Worm (Caenorhabditis elegans) whole organism, L4 larva: ENCODE data around the gene Y48E1C.4.

Experiments
- ZK546.5 ChIP-seq, 2 experiments: sonication (generic microtip); optimal IDR thresholded peaks; 2 replicates each; lab custom pipeline; 2017; ENCODE audit warnings: missing biosample characterization in 2 of 2, missing genetic modification characterization in 2 of 2
- ama-1 ChIP-seq: fragments of 150-350 bp; optimal IDR thresholded peaks from 2 replicates; lab custom pipeline; 2014; ENCODE audit warnings: inconsistent platforms, mixed read lengths
- ceh-28 ChIP-seq: fragments of 150-350 bp; optimal IDR thresholded peaks from 2 replicates; lab custom pipeline; 2014; ENCODE audit warnings: missing biosample characterization, missing genetic modification reagents, missing genetic modification characterization
- dmd-9 ChIP-seq: fragments of 200-800 bp; sonication (Bioruptor generic); IDR thresholded peaks from 2 replicates; pipeline ENCODE4 v1.3.6; 2022; ENCODE audit warnings: missing genetic modification reagents, missing genetic modification characterization, missing compliant biosample characterization
- hlh-30 ChIP-seq: sonication (generic microtip); optimal IDR thresholded peaks from 2 replicates; lab custom pipeline; 2017; ENCODE audit warnings: antibody characterized with exemption, mild to moderate bottlenecking, missing genetic modification characterization, missing compliant biosample characterization; ENCODE audit not compliant: insufficient read depth
- lin-1 ChIP-seq: fragments of 200-800 bp; sonication (Bioruptor generic); IDR thresholded peaks from 2 replicates; pipeline ENCODE4 v1.3.6; 2022; ENCODE audit warnings: missing genetic modification reagents, missing genetic modification characterization, missing compliant biosample characterization
- lin-38 ChIP-seq: fragments of 200-800 bp; sonication (Bioruptor generic); IDR thresholded peaks from 2 replicates; pipeline ENCODE4 v1.3.6; 2022; ENCODE audit warnings: missing genetic modification reagents, missing genetic modification characterization, missing compliant biosample characterization
- nhr-11 ChIP-seq: fragments of 150-350 bp; optimal IDR thresholded peaks from 2 replicates; lab custom pipeline; 2014; ENCODE audit warnings: missing biosample characterization, missing genetic modification characterization
- nhr-237 ChIP-seq: sonication (generic microtip); optimal IDR thresholded peaks from 2 replicates; lab custom pipeline; 2017; ENCODE audit warnings: missing biosample characterization, missing genetic modification characterization
- nhr-25 ChIP-seq: sonication (generic microtip); optimal IDR thresholded peaks from 2 replicates; lab custom pipeline; 2017; ENCODE audit warnings: missing genetic modification characterization, mild to moderate bottlenecking, missing compliant biosample characterization, antibody characterized with exemption, moderate library complexity, borderline replicate concordance; ENCODE audit not compliant: insufficient read depth
- pha-4 ChIP-seq, 2 experiments: fragments of 150-350 bp in 1 of 2; fragments of 200-800 bp in 1 of 2; sonication (Bioruptor generic) in 1 of 2; IDR thresholded peaks in 1 of 2; optimal IDR thresholded peaks in 1 of 2; 2 replicates each; pipeline versions ENCODE4 v1.3.6 to Lab custom; 2014 to 2022; ENCODE audit warnings: missing genetic modification characterization in 2 of 2, missing genetic modification reagents in 2 of 2, missing biosample characterization in 1 of 2, missing compliant biosample characterization in 1 of 2
- saeg-2 ChIP-seq: fragments of 200-800 bp; sonication (Bioruptor generic); IDR thresholded peaks from 2 replicates; pipeline ENCODE4 v1.3.6; 2022; ENCODE audit warnings: missing genetic modification reagents, missing genetic modification characterization, missing compliant biosample characterization
- zag-1 ChIP-seq: fragments of 150-350 bp; optimal IDR thresholded peaks from 2 replicates; lab custom pipeline; 2014; ENCODE audit warnings: missing biosample characterization, missing genetic modification characterization

DNA sequence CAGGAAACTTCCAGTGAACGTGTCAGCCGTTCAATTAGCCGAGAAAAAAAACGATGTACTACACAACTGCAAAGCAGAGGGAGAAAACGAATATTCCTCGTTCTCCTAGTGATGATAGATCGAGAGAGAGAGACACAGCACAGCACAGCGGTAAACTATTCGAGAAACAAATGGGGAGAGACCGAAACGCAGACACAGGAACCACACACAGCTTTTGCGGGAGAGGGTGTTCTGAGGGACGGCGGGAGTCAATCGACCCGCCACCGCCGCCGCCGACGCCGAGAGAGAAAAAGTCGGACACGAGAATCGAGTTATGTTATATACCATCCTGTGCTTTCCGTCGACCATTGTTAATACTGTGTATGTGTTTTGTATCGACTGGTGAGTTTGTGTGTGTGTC is 20.0 kb upstream of the Y48E1C.4 start:
- TF ChIP-seq pha-4 (GFP tag; IDR thresholded peaks at IDR 0.05; lab: Robert Waterston, UW) (no peak; the same call in 1 of the 2 replicates), pha-4 (tag; optimal IDR thresholded peaks at IDR 0.05; lab: Kevin White, UChicago) (no peak), hlh-30 (no peak), ama-1 (lab: Kevin White, UChicago) (no peak), saeg-2 (GFP tag; lab: Robert Waterston, UW) (no peak), zag-1 (no peak), ceh-28 (tag; lab: Kevin White, UChicago) (no peak), lin-38 (GFP tag; lab: Robert Waterston, UW) (no peak), nhr-237 (tag; lab: Kevin White, UChicago) (no peak), dmd-9 (GFP tag; lab: Robert Waterston, UW) (no peak), nhr-11 (tag; lab: Kevin White, UChicago) (no peak), ZK546.5 (tag; optimal IDR thresholded peaks at IDR 0.05; lab: Kevin White, UChicago) (no peak), lin-1 (no peak), nhr-25 (tag; lab: Kevin White, UChicago) (no peak)
